Worm (Caenorhabditis elegans): Measurements from ENCODE around the gene nhr-30.

ce11 chrV:9022078-9022477 lies 22.9 kb upstream of the nhr-30 start, which contains the start of gene oac-41:
- TF ChIP-seq ztf-18 (tag; optimal IDR thresholded peaks at IDR 0.05): no peak
- TF ChIP-seq mel-28 (tag; optimal IDR thresholded peaks at IDR 0.05; ENCODE audit: borderline replicate concordance): no peak
- TF ChIP-seq tbp1 (GFP tag; optimal IDR thresholded peaks at IDR 0.05): no peak
- no peak for TF ChIP-seq chd-7 (tag; optimal IDR thresholded peaks at IDR 0.05)
- no peak for TF ChIP-seq F23B12.7 (tag; optimal IDR thresholded peaks at IDR 0.05; ENCODE audit: insufficient read depth)
